Worm (Caenorhabditis elegans) whole organism, L3 larva: ENCODE results near the gene R102.1.
A peak's percentile ranks its signal among the peaks of the same experiment; 100 is the strongest.

ENCODE experiments used
- ZK546.5 ChIP-seq: sonication (generic microtip); optimal IDR thresholded peaks from 2 replicates; lab custom pipeline; 2017; ENCODE audit warnings: missing biosample characterization, missing genetic modification characterization
- ama-1 ChIP-seq: fragments of 150-350 bp; optimal IDR thresholded peaks from 2 replicates; lab custom pipeline; 2018
- ceh-28 ChIP-seq: fragments of 150-350 bp; optimal IDR thresholded peaks from 2 replicates; lab custom pipeline; 2014; ENCODE audit warnings: missing biosample characterization, missing genetic modification reagents, missing genetic modification characterization
- ceh-82 ChIP-seq: fragments of 150-350 bp; optimal IDR thresholded peaks from 2 replicates; lab custom pipeline; 2014; ENCODE audit warnings: missing biosample characterization, missing genetic modification characterization
- daf-12 ChIP-seq: fragments of 150-350 bp; optimal IDR thresholded peaks from 2 replicates; lab custom pipeline; 2014; ENCODE audit warnings: missing biosample characterization, missing genetic modification reagents, missing genetic modification characterization
- egl-27 ChIP-seq: sonication (generic microtip); optimal IDR thresholded peaks from 4 replicates; lab custom pipeline; 2017; ENCODE audit warnings: missing biosample characterization, missing genetic modification reagents, missing genetic modification characterization
- egl-5 ChIP-seq: fragments of 150-350 bp; optimal IDR thresholded peaks from 2 replicates; lab custom pipeline; 2017; ENCODE audit warnings: missing biosample characterization, missing genetic modification reagents, missing genetic modification characterization, inconsistent platforms
- elt-1 ChIP-seq: fragments of 150-350 bp; optimal IDR thresholded peaks from 2 replicates; lab custom pipeline; 2014; ENCODE audit warnings: missing biosample characterization, missing genetic modification characterization
- elt-2 ChIP-seq: sonication (generic microtip); optimal IDR thresholded peaks from 2 replicates; lab custom pipeline; 2016; ENCODE audit warnings: missing genetic modification reagents, mild to moderate bottlenecking, missing genetic modification characterization, missing compliant biosample characterization
- elt-3 ChIP-seq, 3 experiments: fragments of 150-350 bp in 1 of 3; sonication (generic microtip) in 2 of 3; optimal IDR thresholded peaks; 2 replicates in 2 of 3; 4 replicates in 1 of 3; lab custom pipeline; 2014 to 2017; ENCODE audit warnings: missing biosample characterization in 3 of 3, missing genetic modification characterization in 3 of 3
- eor-1 ChIP-seq, 2 experiments: fragments of 150-350 bp; optimal IDR thresholded peaks; 2 replicates each; lab custom pipeline; 2014 to 2018; ENCODE audit warnings: missing biosample characterization in 2 of 2, missing genetic modification characterization in 2 of 2
- fkh-10 ChIP-seq: sonication (generic microtip); optimal IDR thresholded peaks from 2 replicates; lab custom pipeline; 2017; ENCODE audit warnings: missing biosample characterization, missing genetic modification reagents, missing genetic modification characterization
- fkh-2 ChIP-seq: fragments of 150-350 bp; optimal IDR thresholded peaks from 2 replicates; lab custom pipeline; 2014; ENCODE audit warnings: missing biosample characterization, missing genetic modification reagents, missing genetic modification characterization
- jun-1 ChIP-seq: fragments of 150-350 bp; optimal IDR thresholded peaks from 2 replicates; lab custom pipeline; 2014; ENCODE audit warnings: missing biosample characterization, missing genetic modification reagents, missing genetic modification characterization
- lin-39 ChIP-seq: fragments of 150-350 bp; optimal IDR thresholded peaks from 2 replicates; lab custom pipeline; 2018; ENCODE audit warnings: missing biosample characterization, missing genetic modification reagents, missing genetic modification characterization
- lsy-12 ChIP-seq: sonication (generic microtip); optimal IDR thresholded peaks from 2 replicates; lab custom pipeline; 2016; ENCODE audit warnings: mild to moderate bottlenecking, missing genetic modification characterization, missing compliant biosample characterization
- mdl-1 ChIP-seq: fragments of 150-350 bp; optimal IDR thresholded peaks from 2 replicates; lab custom pipeline; 2014; ENCODE audit warnings: missing biosample characterization, missing genetic modification characterization
- nfya-1 ChIP-seq: sonication (generic microtip); optimal IDR thresholded peaks from 2 replicates; lab custom pipeline; 2017; ENCODE audit warnings: missing genetic modification characterization, mild to moderate bottlenecking, missing compliant biosample characterization, antibody characterized with exemption, moderate library complexity; ENCODE audit not compliant: insufficient read depth
- nhr-11 ChIP-seq: fragments of 150-350 bp; optimal IDR thresholded peaks from 2 replicates; lab custom pipeline; 2014; ENCODE audit warnings: missing biosample characterization, missing genetic modification characterization
- nhr-12 ChIP-seq: fragments of 150-350 bp; optimal IDR thresholded peaks from 2 replicates; lab custom pipeline; 2014; ENCODE audit warnings: missing biosample characterization, missing genetic modification characterization
- nhr-23 ChIP-seq: fragments of 150-350 bp; optimal IDR thresholded peaks from 2 replicates; lab custom pipeline; 2014; ENCODE audit warnings: missing biosample characterization, missing genetic modification reagents, missing genetic modification characterization
- nhr-237 ChIP-seq: fragments of 150-350 bp; optimal IDR thresholded peaks from 2 replicates; lab custom pipeline; 2014; ENCODE audit warnings: missing biosample characterization, missing genetic modification characterization
- nhr-25 ChIP-seq: sonication (generic microtip); optimal IDR thresholded peaks from 2 replicates; lab custom pipeline; 2017; ENCODE audit warnings: missing biosample characterization, missing genetic modification characterization
- nhr-28 ChIP-seq: fragments of 150-350 bp; optimal IDR thresholded peaks from 2 replicates; lab custom pipeline; 2014; ENCODE audit warnings: missing biosample characterization, missing genetic modification characterization
- nhr-43 ChIP-seq: sonication (generic microtip); optimal IDR thresholded peaks from 2 replicates; lab custom pipeline; 2016; ENCODE audit warnings: mild to moderate bottlenecking, missing genetic modification characterization, missing compliant biosample characterization; ENCODE audit not compliant: poor library complexity, severe bottlenecking
- nhr-67 ChIP-seq: fragments of 150-350 bp; optimal IDR thresholded peaks from 2 replicates; lab custom pipeline; 2014; ENCODE audit warnings: missing biosample characterization, missing genetic modification characterization
- nhr-76 ChIP-seq: fragments of 150-350 bp; sonication (generic microtip); optimal IDR thresholded peaks from 5 replicates; lab custom pipeline; 2014; ENCODE audit warnings: missing biosample characterization, missing genetic modification characterization
- nhr-77 ChIP-seq: fragments of 150-350 bp; optimal IDR thresholded peaks from 2 replicates; lab custom pipeline; 2014; ENCODE audit warnings: missing biosample characterization, missing genetic modification characterization
- pha-4 ChIP-seq: fragments of 150-350 bp; optimal IDR thresholded peaks from 2 replicates; lab custom pipeline; 2014; ENCODE audit warnings: missing biosample characterization, missing genetic modification reagents, missing genetic modification characterization
- pqm-1 ChIP-seq: fragments of 150-350 bp; optimal IDR thresholded peaks from 2 replicates; lab custom pipeline; 2017; ENCODE audit warnings: missing biosample characterization, missing genetic modification characterization, inconsistent platforms
- sea-2 ChIP-seq: fragments of 150-350 bp; sonication (generic microtip); optimal IDR thresholded peaks from 4 replicates; lab custom pipeline; 2014; ENCODE audit warnings: missing biosample characterization, missing genetic modification reagents, missing genetic modification characterization
- skn-1 ChIP-seq: fragments of 150-350 bp; optimal IDR thresholded peaks from 2 replicates; lab custom pipeline; 2014; ENCODE audit warnings: missing biosample characterization, missing genetic modification characterization
- snpc-4 ChIP-seq: fragments of 150-350 bp; optimal IDR thresholded peaks from 2 replicates; lab custom pipeline; 2014; ENCODE audit warnings: missing biosample characterization, missing genetic modification characterization
- tbx-2 ChIP-seq: sonication (generic microtip); optimal IDR thresholded peaks from 2 replicates; lab custom pipeline; 2016; ENCODE audit warnings: mild to moderate bottlenecking, missing genetic modification characterization, missing compliant biosample characterization
- unc-39 ChIP-seq: sonication (generic microtip); optimal IDR thresholded peaks from 4 replicates; lab custom pipeline; 2017; ENCODE audit warnings: missing biosample characterization, missing genetic modification characterization
- zag-1 ChIP-seq: fragments of 150-350 bp; optimal IDR thresholded peaks from 2 replicates; lab custom pipeline; 2014; ENCODE audit warnings: missing biosample characterization, missing genetic modification characterization
- ztf-11 ChIP-seq: fragments of 150-350 bp; optimal IDR thresholded peaks from 2 replicates; lab custom pipeline; 2014; ENCODE audit warnings: missing biosample characterization, missing genetic modification characterization
- ztf-4 ChIP-seq: fragments of 150-350 bp; optimal IDR thresholded peaks from 2 replicates; lab custom pipeline; 2014; ENCODE audit warnings: missing biosample characterization, missing genetic modification characterization

The R102.1 gene

DNA sequence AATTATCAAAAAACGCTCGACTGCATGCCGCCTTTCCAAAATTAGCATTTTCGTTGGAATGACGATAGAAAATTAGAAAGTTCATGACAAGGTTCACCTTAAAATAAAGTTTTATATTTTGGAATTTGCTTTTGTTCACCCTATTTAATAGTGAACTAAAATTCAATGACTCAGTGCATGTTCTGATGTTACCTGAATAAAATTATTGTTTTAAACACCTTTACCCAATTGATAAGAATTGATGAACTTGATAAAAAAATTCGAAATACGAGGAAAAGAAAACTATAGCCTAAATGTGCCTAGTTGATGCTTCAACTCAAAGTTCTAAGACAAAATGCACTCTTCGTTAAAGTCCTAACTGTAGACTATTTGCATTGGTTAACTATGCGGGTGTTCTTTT, 24.8 kb upstream of the R102.1 start:
- TF ChIP-seq pqm-1 (tag; lab: Kevin White, UChicago) (peak; percentile 51), zag-1 (tag; lab: Kevin White, UChicago) (no peak)

ce11 chrIV:10661760-10662159, 24.1 kb upstream of the R102.1 start, which contains the start of gene fmo-1:
fmo-1 (plus strand) TSS chrIV:10661857.
- peak; percentile 57 for TF ChIP-seq elt-2 (tag; lab: Kevin White, UChicago)
- TF ChIP-seq fkh-2 (tag; lab: Kevin White, UChicago): no peak
- peak; percentile 66 for TF ChIP-seq pqm-1 (tag; lab: Kevin White, UChicago)
- TF ChIP-seq zag-1 (tag; lab: Kevin White, UChicago): no peak
- TF ChIP-seq egl-27 (tag; lab: Kevin White, UChicago): no peak

- TF ChIP-seq fkh-10 (GFP tag; lab: Kevin White, UChicago) (no peak), nhr-28 (no peak), eor-1 (tag; optimal IDR thresholded peaks at IDR 0.05; lab: Kevin White, UChicago) (no peak), snpc-4 (no peak), egl-27 (tag; lab: Kevin White, UChicago) (no peak), ztf-4 (no peak), nhr-43 (no peak), mdl-1 (tag; lab: Kevin White, UChicago) (no peak), ZK546.5 (tag; lab: Kevin White, UChicago) (no peak), nhr-25 (tag; lab: Kevin White, UChicago) (no peak)
Measured at ce11 chrIV:10664134-10664533, 21.7 kb upstream of the R102.1 start, which contains the start of gene K08C7.7. K08C7.7 (plus strand) TSS chrIV:10664434.

ce11 chrIV:10666523-10666922, 19.3 kb upstream of the R102.1 start, which contains the start of gene epi-1:
epi-1 (plus strand) TSS chrIV:10666823.
- TF ChIP-seq skn-1 (tag; lab: Kevin White, UChicago): no peak
- TF ChIP-seq nhr-12 (tag; lab: Kevin White, UChicago): no peak
- TF ChIP-seq nhr-77 (tag; lab: Kevin White, UChicago): no peak
- TF ChIP-seq unc-39 (tag; lab: Kevin White, UChicago): no peak
- no peak for TF ChIP-seq pha-4
- no peak for TF ChIP-seq nhr-76
- TF ChIP-seq lin-39: no peak
- TF ChIP-seq ztf-4: no peak
- TF ChIP-seq nhr-11 (tag; lab: Kevin White, UChicago): no peak
- TF ChIP-seq jun-1 (tag; lab: Kevin White, UChicago): no peak
- TF ChIP-seq elt-2 (tag; lab: Kevin White, UChicago): no peak
- no peak for TF ChIP-seq elt-3 (tag; optimal IDR thresholded peaks at IDR 0.05; lab: Kevin White, UChicago)
- TF ChIP-seq daf-12 (tag; lab: Kevin White, UChicago): no peak
- no peak for TF ChIP-seq zag-1 (tag; lab: Kevin White, UChicago)
- no peak for TF ChIP-seq ama-1 (lab: Kevin White, UChicago)
- no peak for TF ChIP-seq lsy-12
- no peak for TF ChIP-seq nhr-23
- TF ChIP-seq ceh-28 (tag; lab: Kevin White, UChicago): no peak
- TF ChIP-seq nhr-237: no peak
- TF ChIP-seq, all 47 proteins: peak for 0

ce11 chrIV:10668561-10668960, 17.3 kb upstream of the R102.1 start:
- no peak for TF ChIP-seq eor-1 (tag; optimal IDR thresholded peaks at IDR 0.05; lab: Kevin White, UChicago)
- no peak for TF ChIP-seq zag-1 (tag; lab: Kevin White, UChicago)
- no peak for TF ChIP-seq ztf-4
- TF ChIP-seq elt-3 (tag; optimal IDR thresholded peaks at IDR 0.05; lab: Kevin White, UChicago): no peak
- TF ChIP-seq mdl-1 (tag; lab: Kevin White, UChicago): no peak
- no peak for TF ChIP-seq ceh-82 (tag; lab: Kevin White, UChicago)

DNA sequence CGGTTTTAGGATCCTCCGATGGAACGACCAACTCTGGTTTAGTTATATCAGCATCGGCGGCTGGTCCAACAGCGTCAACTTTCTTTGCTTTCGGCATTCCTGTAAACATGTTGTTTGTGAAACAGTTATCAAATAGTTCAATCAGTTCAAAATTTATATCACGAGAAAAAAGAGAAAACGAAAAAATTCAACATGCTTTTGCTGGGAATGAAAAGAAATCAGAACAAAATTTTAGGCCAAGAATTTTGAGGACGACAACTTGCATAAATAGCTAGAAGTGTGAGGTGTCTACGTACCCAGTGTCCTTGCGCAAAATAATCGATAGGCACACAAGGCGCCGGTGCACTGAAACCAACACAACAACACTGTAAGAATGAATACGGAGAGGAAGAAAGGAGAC, 5.5 kb upstream of the R102.1 start, which contains the start of gene K08C7.4:
Gene K08C7.4, minus strand, starts transcription at position 101 of the 400 bp plus-strand sequence.
- TF ChIP-seq egl-27 (tag; lab: Kevin White, UChicago): no peak
- no peak for TF ChIP-seq nhr-28
- no peak for TF ChIP-seq nhr-43
- TF ChIP-seq fkh-2 (tag; lab: Kevin White, UChicago): no peak
- no peak for TF ChIP-seq nhr-25 (tag; lab: Kevin White, UChicago)
- no peak for TF ChIP-seq ama-1 (lab: Kevin White, UChicago)
- no peak for TF ChIP-seq elt-1 (tag; lab: Kevin White, UChicago)
- no peak for TF ChIP-seq sea-2
- no peak for TF ChIP-seq mdl-1 (tag; lab: Kevin White, UChicago)
- no peak for TF ChIP-seq tbx-2 (tag; lab: Kevin White, UChicago)
- no peak for TF ChIP-seq egl-5
- no peak for TF ChIP-seq nhr-23
- TF ChIP-seq zag-1 (tag; lab: Kevin White, UChicago): no peak
- no peak for TF ChIP-seq nhr-67
- TF ChIP-seq nhr-237: no peak
- no peak for TF ChIP-seq nhr-77 (tag; lab: Kevin White, UChicago)
- TF ChIP-seq ztf-11 (tag; lab: Kevin White, UChicago): no peak
- TF ChIP-seq pqm-1 (tag; lab: Kevin White, UChicago): no peak
- TF ChIP-seq nfya-1 (tag; lab: Kevin White, UChicago): no peak
